Worm (Caenorhabditis elegans): ENCODE results near the gene K11H12.9.

ce11 chrIV:622989-623388, 26.5 kb upstream of the K11H12.9 start:
- TF ChIP-seq R02D3.7 (tag; optimal IDR thresholded peaks at IDR 0.05) (no peak), blmp-1 (tag; optimal IDR thresholded peaks at IDR 0.05; ENCODE audit: insufficient read depth) (no peak), lsy-2 (tag; optimal IDR thresholded peaks at IDR 0.05) (no peak), elt-3 (tag; optimal IDR thresholded peaks at IDR 0.05) (no peak), ztf-4 (tag; optimal IDR thresholded peaks at IDR 0.05) (no peak), nhr-6 (tag; optimal IDR thresholded peaks at IDR 0.05) (no peak), ZK546.5 (tag; optimal IDR thresholded peaks at IDR 0.05) (no peak), unc-39 (tag; optimal IDR thresholded peaks at IDR 0.05) (no peak), unc-62 (GFP tag; optimal IDR thresholded peaks at IDR 0.05) (no peak), mab-5 (tag; optimal IDR thresholded peaks at IDR 0.05) (no peak), nhr-11 (tag; optimal IDR thresholded peaks at IDR 0.05) (no peak), peb-1 (tag; optimal IDR thresholded peaks at IDR 0.05) (no peak), dmd-4 (tag; optimal IDR thresholded peaks at IDR 0.05) (no peak)
